Fruit fly (Drosophila melanogaster) whole organism, prepupa: ENCODE measurements around the gene ninaD.

Experiments used
- CG6854 ChIP-seq: fragments of 200-800 bp; sonication (Bioruptor generic); optimal IDR thresholded peaks from 2 replicates; lab custom pipeline; 2017; ENCODE audit warnings: missing biosample characterization, mild to moderate bottlenecking, missing genetic modification characterization
- Eip93F ChIP-seq: fragments of 200-800 bp; sonication (Bioruptor generic); optimal IDR thresholded peaks from 2 replicates; lab custom pipeline; 2016; ENCODE audit warnings: missing biosample characterization, mild to moderate bottlenecking, missing genetic modification characterization
- Ets21C ChIP-seq: fragments of 200-800 bp; sonication (Bioruptor generic); optimal IDR thresholded peaks from 3 replicates; lab custom pipeline; 2016; ENCODE audit warnings: missing biosample characterization, missing genetic modification characterization
- Hr39 ChIP-seq: fragments of 200-800 bp; sonication (Bioruptor generic); optimal IDR thresholded peaks from 2 replicates; lab custom pipeline; 2016; ENCODE audit warnings: missing biosample characterization, missing genetic modification characterization
- topi ChIP-seq: fragments of 200-800 bp; sonication (Bioruptor generic); optimal IDR thresholded peaks from 3 replicates; lab custom pipeline; 2016; ENCODE audit warnings: missing biosample characterization, missing genetic modification characterization

DNA sequence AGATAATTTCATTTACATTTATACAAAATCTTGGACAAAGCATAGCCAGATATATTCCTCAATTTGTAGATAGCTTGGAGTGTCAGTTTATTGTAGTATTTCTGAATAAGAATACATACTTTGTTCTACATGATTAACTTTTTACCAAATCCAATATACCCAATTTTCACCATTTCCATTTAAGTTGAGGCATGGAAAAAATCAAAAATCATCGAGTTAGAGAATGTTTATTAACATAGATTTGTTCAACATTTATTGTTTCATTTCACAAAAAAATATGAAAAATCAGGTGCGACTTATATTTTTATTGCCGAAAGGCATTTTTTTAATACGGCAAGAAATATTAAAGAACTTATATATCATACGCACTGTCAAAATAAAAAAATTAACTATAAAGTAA, 44.2 kb downstream of the ninaD start, which contains the start of gene Grl36b:
- TF ChIP-seq topi (no peak), CG6854 (GFP tag; lab: Kevin White, UChicago) (no peak), Eip93F (no peak), Hr39 (no peak), Ets21C (no peak)
